Comparison of ENCODE assay signal across 1 fruit fly cellular context in the genomic region with DNA sequence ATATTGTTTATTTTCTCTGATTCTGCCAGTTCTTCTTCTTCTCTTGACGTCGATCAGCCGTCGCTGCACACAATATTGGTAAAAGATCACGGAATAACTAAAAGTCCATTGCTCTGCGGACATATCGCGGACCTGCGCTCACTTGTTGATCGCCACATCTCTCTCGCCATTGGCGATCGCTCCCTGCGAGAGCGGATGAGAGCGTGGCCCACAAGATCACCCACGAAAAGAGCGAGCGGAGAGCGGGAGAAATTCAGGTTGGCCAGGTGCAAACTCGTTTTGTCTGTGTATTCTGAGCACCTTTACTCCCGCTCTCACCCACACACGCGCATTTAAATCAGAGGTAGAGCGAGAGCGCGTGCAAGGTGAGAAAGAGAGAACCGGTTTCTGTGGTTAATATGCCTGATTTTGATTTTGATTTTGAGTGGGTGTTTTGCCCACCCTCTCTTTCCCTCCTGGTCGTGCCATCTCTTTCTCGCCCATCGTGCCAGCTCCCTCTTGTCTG.
TF ChIP-seq lines count a peak whose summit lies in the region.

A gene (minus strand): TSS at position 102 of the 505 bp plus-strand sequence.

TF ChIP-seq in whole organism, embryonic, 481 proteins besides CTCF, POLR2A, EP300 and RAD21 (continued from another document):
- TF ChIP-seq otp (GFP tag; IDR thresholded peaks at IDR 0.05; lab: Robert Waterston, UW) (no peak), lilli (GFP tag; optimal IDR thresholded peaks at IDR 0.05; lab: Kevin White, UChicago) (no peak), sc (optimal IDR thresholded peaks at IDR 0.05; lab: Kevin White, UChicago) (no peak), sc (GFP tag; optimal IDR thresholded peaks at IDR 0.05; lab: Kevin White, UChicago) (no peak), CG11093 (GFP tag; IDR thresholded peaks at IDR 0.05; lab: Robert Waterston, UW) (no peak; the same call in 2 of the 3 replicates), CG12744 (GFP tag; optimal IDR thresholded peaks at IDR 0.05; lab: Kevin White, UChicago) (no peak), CG4282 (GFP tag; optimal IDR thresholded peaks at IDR 0.05; lab: Kevin White, UChicago) (no peak), CG15601 (tag; optimal IDR thresholded peaks at IDR 0.05; lab: Kevin White, UChicago) (peak; percentile 0), CG8478 (optimal IDR thresholded peaks at IDR 0.05; lab: Kevin White, UChicago) (peak; percentile 29), CG9437 (GFP tag; optimal IDR thresholded peaks at IDR 0.05; lab: Kevin White, UChicago) (peak; percentile 4), CG11695 (GFP tag; IDR thresholded peaks at IDR 0.05; lab: Robert Waterston, UW) (peak; percentile 59; the same call in 1 of the 3 replicates), CG13287 (GFP tag; IDR thresholded peaks at IDR 0.05; lab: Robert Waterston, UW; ENCODE audit: partially characterized antibody) (peak; percentile 63), gce (GFP tag; IDR thresholded peaks at IDR 0.05; lab: Robert Waterston, UW) (0 out of 3 replicates have a peak, but pooled peaks have one; percentile 8), CG9727 (GFP tag; optimal IDR thresholded peaks at IDR 0.05; lab: Kevin White, UChicago) (no peak), btn (GFP tag; optimal IDR thresholded peaks at IDR 0.05; lab: Kevin White, UChicago) (no peak), Doc3 (GFP tag; IDR thresholded peaks at IDR 0.05; lab: Robert Waterston, UW; ENCODE audit: partially characterized antibody) (peak; percentile 68; the same call in 1 of the 3 replicates), dmrt11E (tag; optimal IDR thresholded peaks at IDR 0.05; lab: Kevin White, UChicago) (no peak), zen (tag; optimal IDR thresholded peaks at IDR 0.05; lab: Kevin White, UChicago) (peak; percentile 12), CG3065 (GFP tag; optimal IDR thresholded peaks at IDR 0.05; lab: Kevin White, UChicago) (no peak), CG11504 (tag; optimal IDR thresholded peaks at IDR 0.05; lab: Kevin White, UChicago) (no peak), CG16863 (GFP tag; optimal IDR thresholded peaks at IDR 0.05; lab: Kevin White, UChicago) (no peak), CG2120 (GFP tag; optimal IDR thresholded peaks at IDR 0.05; lab: Kevin White, UChicago) (no peak), CG8924 (tag; optimal IDR thresholded peaks at IDR 0.05; lab: Kevin White, UChicago) (peak; percentile 25), amos (GFP tag; IDR thresholded peaks at IDR 0.05; lab: Robert Waterston, UW; ENCODE audit: partially characterized antibody) (no peak), CoRest (tag; optimal IDR thresholded peaks at IDR 0.05; lab: Kevin White, UChicago) (no peak), schlank (tag; optimal IDR thresholded peaks at IDR 0.05; lab: Kevin White, UChicago) (no peak), fru (optimal IDR thresholded peaks at IDR 0.05; lab: Kevin White, UChicago) (no peak), CG31388 (GFP tag; optimal IDR thresholded peaks at IDR 0.05; lab: Kevin White, UChicago) (no peak), en (GFP tag; optimal IDR thresholded peaks at IDR 0.05; lab: Kevin White, UChicago) (no peak), BtbVII (GFP tag; optimal IDR thresholded peaks at IDR 0.05; lab: Kevin White, UChicago) (peak; percentile 35), dan (GFP tag; IDR thresholded peaks at IDR 0.05; lab: Robert Waterston, UW) (no peak), disco-r (GFP tag; optimal IDR thresholded peaks at IDR 0.05; lab: Kevin White, UChicago) (no peak), CG30403 (GFP tag; optimal IDR thresholded peaks at IDR 0.05; lab: Kevin White, UChicago) (no peak), zfh1 (GFP tag; IDR thresholded peaks at IDR 0.05; lab: Robert Waterston, UW) (0 out of 3 replicates have a peak, but pooled peaks have one; percentile 35), HmgD (GFP tag; optimal IDR thresholded peaks at IDR 0.05; lab: Kevin White, UChicago) (no peak), sim (GFP tag; IDR thresholded peaks at IDR 0.05; lab: Robert Waterston, UW) (no peak), phol (tag; optimal IDR thresholded peaks at IDR 0.05; lab: Kevin White, UChicago) (no peak), Pdp1 (GFP tag; optimal IDR thresholded peaks at IDR 0.05; lab: Kevin White, UChicago) (peak in 1 of 2 experiments; percentile 50), Bteb2 (GFP tag; optimal IDR thresholded peaks at IDR 0.05; lab: Kevin White, UChicago) (no peak), CG4328 (GFP tag; optimal IDR thresholded peaks at IDR 0.05; lab: Kevin White, UChicago) (no peak), Nf-YA (GFP tag; IDR thresholded peaks at IDR 0.05; lab: Robert Waterston, UW) (peak; percentile 17; the same call in 1 of the 2 replicates), CG32767 (GFP tag; IDR thresholded peaks at IDR 0.05; lab: Robert Waterston, UW) (peak; percentile 17; the same call in 1 of the 2 replicates), Xrp1 (GFP tag; IDR thresholded peaks at IDR 0.05; lab: Robert Waterston, UW) (peak; percentile 42; the same call in 1 of the 2 replicates), kni (GFP tag; optimal IDR thresholded peaks at IDR 0.05; lab: Kevin White, UChicago) (peak; percentile 69), vnd (GFP tag; IDR thresholded peaks at IDR 0.05; lab: Robert Waterston, UW; ENCODE audit: partially characterized antibody) (0 out of 3 replicates have a peak, but pooled peaks have one; percentile 21), usp (GFP tag; optimal IDR thresholded peaks at IDR 0.05; lab: Kevin White, UChicago) (no peak), tin (GFP tag; optimal IDR thresholded peaks at IDR 0.05; lab: Kevin White, UChicago) (no peak), corto (GFP tag; optimal IDR thresholded peaks at IDR 0.05; lab: Kevin White, UChicago) (no peak), ATbp (GFP tag; optimal IDR thresholded peaks at IDR 0.05; lab: Kevin White, UChicago) (no peak), bigmax (GFP tag; optimal IDR thresholded peaks at IDR 0.05; lab: Kevin White, UChicago) (no peak), CG2712 (tag; optimal IDR thresholded peaks at IDR 0.05; lab: Kevin White, UChicago) (no peak), Fer2 (tag; optimal IDR thresholded peaks at IDR 0.05; lab: Kevin White, UChicago) (no peak), chn (GFP tag; optimal IDR thresholded peaks at IDR 0.05; lab: Kevin White, UChicago) (peak; percentile 50), CG6654 (GFP tag; optimal IDR thresholded peaks at IDR 0.05; lab: Kevin White, UChicago) (no peak), CG3847 (GFP tag; IDR thresholded peaks at IDR 0.05; lab: Robert Waterston, UW) (no peak), Nf-YB (GFP tag; optimal IDR thresholded peaks at IDR 0.05; lab: Kevin White, UChicago) (peak; percentile 95), TFAM (GFP tag; optimal IDR thresholded peaks at IDR 0.05; lab: Kevin White, UChicago) (no peak), CG15479 (GFP tag; optimal IDR thresholded peaks at IDR 0.05; lab: Kevin White, UChicago) (no peak), CG30431 (GFP tag; optimal IDR thresholded peaks at IDR 0.05; lab: Kevin White, UChicago) (no peak), Tbp (GFP tag; optimal IDR thresholded peaks at IDR 0.05; lab: Kevin White, UChicago) (no peak), hkb (optimal IDR thresholded peaks at IDR 0.05; lab: Kevin White, UChicago) (no peak), hkb (GFP tag; IDR thresholded peaks at IDR 0.05; lab: Robert Waterston, UW) (peak; percentile 34; the same call in 1 of the 2 replicates), sd (tag; optimal IDR thresholded peaks at IDR 0.05; lab: Kevin White, UChicago) (peak; percentile 14), jing (GFP tag; optimal IDR thresholded peaks at IDR 0.05; lab: Kevin White, UChicago) (no peak), Trl (optimal IDR thresholded peaks at IDR 0.05; lab: Kevin White, UChicago) (peak; percentile 96 to 100), Trl (GFP tag; optimal IDR thresholded peaks at IDR 0.05; lab: Kevin White, UChicago) (peak; percentile 62), crol (GFP tag; IDR thresholded peaks at IDR 0.05; lab: Robert Waterston, UW) (peak; percentile 61), Blimp-1 (GFP tag; optimal IDR thresholded peaks at IDR 0.05; lab: Kevin White, UChicago) (no peak), CG2875 (GFP tag; optimal IDR thresholded peaks at IDR 0.05; lab: Kevin White, UChicago) (no peak), Ptx1 (GFP tag; IDR thresholded peaks at IDR 0.05; lab: Robert Waterston, UW) (no peak), cato (GFP tag; optimal IDR thresholded peaks at IDR 0.05; lab: Kevin White, UChicago; ENCODE audit: borderline replicate concordance) (no peak), odd (GFP tag; optimal IDR thresholded peaks at IDR 0.05; lab: Kevin White, UChicago) (peak; percentile 75), wek (GFP tag; optimal IDR thresholded peaks at IDR 0.05; lab: Kevin White, UChicago) (no peak), Dfd (GFP tag; optimal IDR thresholded peaks at IDR 0.05; lab: Kevin White, UChicago) (no peak), CG12104 (GFP tag; optimal IDR thresholded peaks at IDR 0.05; lab: Kevin White, UChicago) (no peak), danr (GFP tag; IDR thresholded peaks at IDR 0.05; lab: Robert Waterston, UW) (no peak), CG10267 (tag; optimal IDR thresholded peaks at IDR 0.05; lab: Kevin White, UChicago) (no peak), CG6689 (GFP tag; IDR thresholded peaks at IDR 0.05; lab: Robert Waterston, UW) (peak; percentile 43; the same call in 1 of the 2 replicates), Mad (GFP tag; optimal IDR thresholded peaks at IDR 0.05; lab: Kevin White, UChicago) (no peak), Rx (GFP tag; IDR thresholded peaks at IDR 0.05; lab: Robert Waterston, UW) (no peak), E2f2 (GFP tag; IDR thresholded peaks at IDR 0.05; lab: Robert Waterston, UW) (peak; percentile 21; the same call in 1 of the 2 replicates), nom (GFP tag; optimal IDR thresholded peaks at IDR 0.05; lab: Kevin White, UChicago) (peak; percentile 57), PHDP (tag; optimal IDR thresholded peaks at IDR 0.05; lab: Kevin White, UChicago) (peak; percentile 1), pb (GFP tag; optimal IDR thresholded peaks at IDR 0.05; lab: Kevin White, UChicago) (no peak), Rfx (GFP tag; IDR thresholded peaks at IDR 0.05; lab: Robert Waterston, UW) (peak; percentile 38; the same call in 1 of the 2 replicates), CG2129 (GFP tag; IDR thresholded peaks at IDR 0.05; lab: Robert Waterston, UW; ENCODE audit: partially characterized antibody) (peak; percentile 40; the same call in 1 of the 2 replicates), CG7928 (GFP tag; optimal IDR thresholded peaks at IDR 0.05; lab: Kevin White, UChicago) (no peak)
